Fruit fly (Drosophila melanogaster) whole organism, prepupa: ENCODE results near the gene Syt12.

Experiments
- Blimp-1 ChIP-seq: fragments of 200-800 bp; sonication (Bioruptor generic); optimal IDR thresholded peaks from 3 replicates; lab custom pipeline; 2017; ENCODE audit warnings: missing biosample characterization, missing genetic modification characterization, mild to moderate bottlenecking, moderate library complexity, missing genetic modification reagents
- CG10631 ChIP-seq: fragments of 200-800 bp; sonication (Bioruptor generic); optimal IDR thresholded peaks from 2 replicates; lab custom pipeline; 2016; ENCODE audit warnings: missing biosample characterization, missing genetic modification characterization
- CG10669 ChIP-seq: fragments of 200-800 bp; sonication (Bioruptor generic); optimal IDR thresholded peaks from 3 replicates; lab custom pipeline; 2018; ENCODE audit warnings: missing biosample characterization, mild to moderate bottlenecking, missing genetic modification characterization, moderate library complexity
- CG11294 ChIP-seq: fragments of 200-800 bp; sonication (Bioruptor generic); IDR thresholded peaks from 2 replicates; pipeline ENCODE4 v1.3.6; 2022; ENCODE audit warnings: missing biosample characterization, missing genetic modification characterization
- CG11762 ChIP-seq: fragments of 200-800 bp; sonication (Bioruptor generic); optimal IDR thresholded peaks from 3 replicates; lab custom pipeline; 2016; ENCODE audit warnings: missing biosample characterization, missing genetic modification characterization; ENCODE audit not compliant: insufficient read depth
- CG11902 ChIP-seq: fragments of 200-800 bp; sonication (Bioruptor generic); optimal IDR thresholded peaks from 3 replicates; lab custom pipeline; 2016; ENCODE audit warnings: missing biosample characterization, missing genetic modification characterization
- CG1621 ChIP-seq: fragments of 200-800 bp; sonication (Bioruptor generic); optimal IDR thresholded peaks from 3 replicates; lab custom pipeline; 2018; ENCODE audit warnings: missing biosample characterization, mild to moderate bottlenecking, missing genetic modification characterization
- CG31627 ChIP-seq: fragments of 200-800 bp; sonication (Bioruptor generic); optimal IDR thresholded peaks from 3 replicates; lab custom pipeline; 2016; ENCODE audit warnings: missing biosample characterization, missing genetic modification characterization
- CG34406 ChIP-seq: fragments of 200-800 bp; sonication (Bioruptor generic); optimal IDR thresholded peaks from 3 replicates; lab custom pipeline; 2016; ENCODE audit warnings: missing biosample characterization, missing genetic modification characterization
- CG3919 ChIP-seq: fragments of 200-800 bp; sonication (Bioruptor generic); optimal IDR thresholded peaks from 3 replicates; lab custom pipeline; 2016; ENCODE audit warnings: missing biosample characterization, missing genetic modification characterization
- CG4318 ChIP-seq: fragments of 200-800 bp; sonication (Bioruptor generic); optimal IDR thresholded peaks from 3 replicates; lab custom pipeline; 2017; ENCODE audit warnings: missing biosample characterization, mild to moderate bottlenecking, missing genetic modification characterization
- CG6163 ChIP-seq: fragments of 200-800 bp; sonication (Bioruptor generic); IDR thresholded peaks from 3 replicates; pipeline ENCODE4 v1.3.6; 2022; ENCODE audit warnings: missing biosample characterization, missing genetic modification characterization
- CG6276 ChIP-seq: fragments of 200-800 bp; sonication (Bioruptor generic); optimal IDR thresholded peaks from 2 replicates; lab custom pipeline; 2017; ENCODE audit warnings: missing biosample characterization, mild to moderate bottlenecking, missing genetic modification characterization
- CG6792 ChIP-seq: fragments of 200-800 bp; sonication (Bioruptor generic); optimal IDR thresholded peaks from 3 replicates; lab custom pipeline; 2016; ENCODE audit warnings: missing biosample characterization, missing genetic modification characterization
- CG6808 ChIP-seq: fragments of 200-800 bp; sonication (Bioruptor generic); optimal IDR thresholded peaks from 3 replicates; lab custom pipeline; 2017; ENCODE audit warnings: missing biosample characterization, missing genetic modification characterization, mild to moderate bottlenecking, moderate library complexity, missing genetic modification reagents
- CG6854 ChIP-seq: fragments of 200-800 bp; sonication (Bioruptor generic); optimal IDR thresholded peaks from 2 replicates; lab custom pipeline; 2017; ENCODE audit warnings: missing biosample characterization, mild to moderate bottlenecking, missing genetic modification characterization
- CG7368 ChIP-seq: fragments of 200-800 bp; sonication (Bioruptor generic); optimal IDR thresholded peaks from 3 replicates; lab custom pipeline; 2016; ENCODE audit warnings: missing biosample characterization, missing genetic modification characterization
- CG8119 ChIP-seq: fragments of 200-800 bp; sonication (Bioruptor generic); IDR thresholded peaks from 3 replicates; pipeline ENCODE4 v1.3.6; 2022; ENCODE audit warnings: missing biosample characterization, missing genetic modification characterization
- CG8319 ChIP-seq: fragments of 200-800 bp; sonication (Bioruptor generic); optimal IDR thresholded peaks from 3 replicates; lab custom pipeline; 2016; ENCODE audit warnings: missing biosample characterization, missing genetic modification characterization
- CG8632 ChIP-seq: fragments of 200-800 bp; sonication (Bioruptor generic); optimal IDR thresholded peaks from 3 replicates; lab custom pipeline; 2016; ENCODE audit warnings: missing biosample characterization, missing genetic modification characterization
- CG9139 ChIP-seq: fragments of 200-800 bp; sonication (Bioruptor generic); optimal IDR thresholded peaks from 3 replicates; lab custom pipeline; 2017; ENCODE audit warnings: missing biosample characterization, mild to moderate bottlenecking, missing genetic modification characterization
- Eip75B ChIP-seq: fragments of 200-800 bp; sonication (Bioruptor generic); optimal IDR thresholded peaks from 3 replicates; lab custom pipeline; 2016; ENCODE audit warnings: missing biosample characterization, missing genetic modification characterization
- Eip78C ChIP-seq: fragments of 200-800 bp; sonication (Bioruptor generic); peaks from one replicate; lab custom pipeline; 2016; ENCODE audit warnings: missing biosample characterization, missing genetic modification characterization
- Eip93F ChIP-seq: fragments of 200-800 bp; sonication (Bioruptor generic); optimal IDR thresholded peaks from 2 replicates; lab custom pipeline; 2016; ENCODE audit warnings: missing biosample characterization, mild to moderate bottlenecking, missing genetic modification characterization
- Ets21C ChIP-seq: fragments of 200-800 bp; sonication (Bioruptor generic); optimal IDR thresholded peaks from 3 replicates; lab custom pipeline; 2016; ENCODE audit warnings: missing biosample characterization, missing genetic modification characterization
- Ets96B ChIP-seq: fragments of 200-800 bp; optimal IDR thresholded peaks from 2 replicates; lab custom pipeline; 2019; ENCODE audit warnings: missing biosample characterization, mild to moderate bottlenecking, missing genetic modification characterization, moderate library complexity
- Gug ChIP-seq: fragments of 200-800 bp; sonication (Bioruptor generic); IDR thresholded peaks from 2 replicates; pipeline ENCODE4 v1.3.6; 2022; ENCODE audit warnings: missing biosample characterization, missing genetic modification characterization
- Hr38 ChIP-seq: sonication (Bioruptor generic); optimal IDR thresholded peaks from 2 replicates; lab custom pipeline; 2016; ENCODE audit warnings: missing biosample characterization, missing genetic modification characterization
- Hr39 ChIP-seq: fragments of 200-800 bp; sonication (Bioruptor generic); optimal IDR thresholded peaks from 2 replicates; lab custom pipeline; 2016; ENCODE audit warnings: missing biosample characterization, missing genetic modification characterization
- Hr4 ChIP-seq: fragments of 200-800 bp; sonication (Bioruptor generic); optimal IDR thresholded peaks from 3 replicates; lab custom pipeline; 2016; ENCODE audit warnings: missing biosample characterization, missing genetic modification characterization
- Met ChIP-seq: fragments of 200-800 bp; sonication (Bioruptor generic); optimal IDR thresholded peaks from 3 replicates; lab custom pipeline; 2016; ENCODE audit warnings: missing biosample characterization, missing genetic modification characterization
- OdsH ChIP-seq: fragments of 200-800 bp; sonication (Bioruptor generic); optimal IDR thresholded peaks from 3 replicates; lab custom pipeline; 2016; ENCODE audit warnings: missing biosample characterization, missing genetic modification characterization
- Smox ChIP-seq: fragments of 200-800 bp; sonication (Bioruptor generic); optimal IDR thresholded peaks from 3 replicates; lab custom pipeline; 2016; ENCODE audit warnings: missing biosample characterization, missing genetic modification characterization
- Sox102F ChIP-seq: fragments of 200-800 bp; sonication (Bioruptor generic); optimal IDR thresholded peaks from 2 replicates; lab custom pipeline; 2016; ENCODE audit warnings: missing biosample characterization, mild to moderate bottlenecking, missing genetic modification characterization
- Sox14 ChIP-seq: fragments of 200-800 bp; sonication (Bioruptor generic); optimal IDR thresholded peaks from 3 replicates; lab custom pipeline; 2016; ENCODE audit warnings: missing biosample characterization, missing genetic modification characterization
- achi ChIP-seq: fragments of 200-800 bp; sonication (Bioruptor generic); optimal IDR thresholded peaks from 3 replicates; lab custom pipeline; 2016; ENCODE audit warnings: missing biosample characterization, missing genetic modification characterization
- cyc ChIP-seq: fragments of 200-800 bp; sonication (Bioruptor generic); optimal IDR thresholded peaks from 3 replicates; lab custom pipeline; 2016; ENCODE audit warnings: missing biosample characterization, missing genetic modification characterization
- dac ChIP-seq: fragments of 200-800 bp; sonication (Bioruptor generic); optimal IDR thresholded peaks from 2 replicates; lab custom pipeline; 2017; ENCODE audit warnings: missing biosample characterization, mild to moderate bottlenecking, missing genetic modification characterization
- dsx ChIP-seq: fragments of 200-800 bp; optimal IDR thresholded peaks from 3 replicates; lab custom pipeline; 2019; ENCODE audit warnings: missing biosample characterization, mild to moderate bottlenecking, missing genetic modification characterization, moderate library complexity; ENCODE audit not compliant: poor library complexity, severe bottlenecking
- esn ChIP-seq: fragments of 200-800 bp; sonication (Bioruptor generic); optimal IDR thresholded peaks from 2 replicates; lab custom pipeline; 2016; ENCODE audit warnings: missing biosample characterization, mild to moderate bottlenecking, missing genetic modification characterization, moderate library complexity
- fd59A ChIP-seq: fragments of 200-800 bp; sonication (Bioruptor generic); optimal IDR thresholded peaks from 2 replicates; lab custom pipeline; 2017; ENCODE audit warnings: missing biosample characterization, mild to moderate bottlenecking, missing genetic modification characterization, missing genetic modification reagents
- fd85E ChIP-seq: fragments of 200-800 bp; sonication (Bioruptor generic); optimal IDR thresholded peaks from 3 replicates; lab custom pipeline; 2016; ENCODE audit warnings: missing biosample characterization, missing genetic modification characterization
- fkh ChIP-seq: fragments of 200-800 bp; sonication (Bioruptor generic); optimal IDR thresholded peaks from 3 replicates; lab custom pipeline; 2017; ENCODE audit warnings: missing biosample characterization, mild to moderate bottlenecking, missing genetic modification characterization, moderate library complexity
- lz ChIP-seq: fragments of 200-800 bp; sonication (Bioruptor generic); optimal IDR thresholded peaks from 3 replicates; lab custom pipeline; 2016; ENCODE audit warnings: missing biosample characterization, missing genetic modification characterization
- pdm3 ChIP-seq: fragments of 200-800 bp; sonication (Bioruptor generic); optimal IDR thresholded peaks from 3 replicates; lab custom pipeline; 2016; ENCODE audit warnings: missing biosample characterization, missing genetic modification characterization
- salr ChIP-seq, 2 experiments: fragments of 200-800 bp; sonication (Bioruptor generic); optimal IDR thresholded peaks; 3 replicates each; lab custom pipeline; 2016 to 2018; ENCODE audit warnings: missing biosample characterization in 2 of 2, missing genetic modification characterization in 2 of 2, mild to moderate bottlenecking in 1 of 2
- spab ChIP-seq: fragments of 200-800 bp; sonication (Bioruptor generic); optimal IDR thresholded peaks from 2 replicates; lab custom pipeline; 2017; ENCODE audit warnings: missing biosample characterization, mild to moderate bottlenecking, missing genetic modification characterization, missing genetic modification reagents
- ss ChIP-seq, 2 experiments: fragments of 200-800 bp; sonication (Bioruptor generic); optimal IDR thresholded peaks; 2 replicates in 1 of 2; 3 replicates in 1 of 2; lab custom pipeline; 2017 to 2018; ENCODE audit warnings: mild to moderate bottlenecking in 2 of 2, missing biosample characterization in 2 of 2, missing genetic modification characterization in 2 of 2, moderate library complexity in 1 of 2
- svp ChIP-seq: fragments of 200-800 bp; sonication (Bioruptor generic); peaks from one replicate; lab custom pipeline; 2016; ENCODE audit warnings: missing biosample characterization, missing genetic modification characterization
- vri ChIP-seq: fragments of 200-800 bp; sonication (Bioruptor generic); optimal IDR thresholded peaks from 3 replicates; lab custom pipeline; 2016; ENCODE audit warnings: missing biosample characterization, mild to moderate bottlenecking, missing genetic modification characterization

Gene Syt12

dm6 chrX:13403962-13404830, 45.1 kb downstream of the Syt12 start, which contains the start of gene GstT4:
Gene GstT4, plus strand, starts transcription at chrX:13404749.
- peak; percentile 61 for TF ChIP-seq CG31627
- TF ChIP-seq Gug (GFP tag; lab: Robert Waterston, UW): peak; percentile 96
- peak; percentile 93 for TF ChIP-seq Eip78C (GFP tag; lab: Kevin White, UChicago)
- peak; percentile 61 for TF ChIP-seq fd59A (GFP tag; lab: Kevin White, UChicago)
- peak; percentile 86 for TF ChIP-seq OdsH
- TF ChIP-seq Sox102F: peak; percentile 85
- TF ChIP-seq CG3919: peak; percentile 92
- TF ChIP-seq fkh: peak; percentile 80
- peak; percentile 95 for TF ChIP-seq CG7368 (GFP tag; lab: Kevin White, UChicago)
- TF ChIP-seq lz: peak; percentile 81
- TF ChIP-seq Sox14 (GFP tag; lab: Kevin White, UChicago): peak; percentile 93
- TF ChIP-seq CG8319: peak; percentile 78
- TF ChIP-seq CG10631 (GFP tag; lab: Kevin White, UChicago): peak; percentile 96
- peak; percentile 94 for TF ChIP-seq CG6808 (GFP tag; lab: Kevin White, UChicago)
- peak; percentile 75 for TF ChIP-seq CG6854 (GFP tag; lab: Kevin White, UChicago)
- peak; percentile 89 for TF ChIP-seq pdm3 (GFP tag; lab: Kevin White, UChicago)
- TF ChIP-seq CG10669 (GFP tag; lab: Kevin White, UChicago): peak; percentile 69
- peak; percentile 85 for TF ChIP-seq esn
- peak; percentile 89 for TF ChIP-seq spab
- peak; percentile 99 for TF ChIP-seq CG6163 (GFP tag; lab: Robert Waterston, UW)
- TF ChIP-seq CG6276: peak; percentile 90
- TF ChIP-seq CG9139 (GFP tag; lab: Kevin White, UChicago): peak; percentile 97
- peak; percentile 69 for TF ChIP-seq Hr4
- TF ChIP-seq ss (GFP tag; optimal IDR thresholded peaks at IDR 0.05; lab: Kevin White, UChicago): peak; percentile 96 to 98
- peak; percentile 16 for TF ChIP-seq CG4318 (GFP tag; lab: Kevin White, UChicago)
- peak; percentile 70 for TF ChIP-seq Met (GFP tag; lab: Kevin White, UChicago)
- TF ChIP-seq achi (GFP tag; lab: Kevin White, UChicago): peak; percentile 92
- peak; percentile 89 for TF ChIP-seq Ets96B
- TF ChIP-seq fd85E (GFP tag; lab: Kevin White, UChicago): peak; percentile 86
- TF ChIP-seq CG11762 (GFP tag; lab: Kevin White, UChicago): peak; percentile 91
- peak; percentile 94 for TF ChIP-seq Eip75B
- TF ChIP-seq Ets21C (GFP tag; lab: Kevin White, UChicago): peak; percentile 59
- TF ChIP-seq Smox: peak; percentile 82
- peak; percentile 25 for TF ChIP-seq CG11902 (GFP tag; lab: Kevin White, UChicago)
- TF ChIP-seq CG8632 (GFP tag; lab: Kevin White, UChicago): peak; percentile 90
- peak; percentile 91 for TF ChIP-seq CG34406
- TF ChIP-seq CG1621 (tag; lab: Kevin White, UChicago): peak; percentile 91
- TF ChIP-seq vri (GFP tag; lab: Kevin White, UChicago): peak; percentile 96
- peak; percentile 94 for TF ChIP-seq CG6792 (GFP tag; lab: Kevin White, UChicago)
- peak; percentile 42 for TF ChIP-seq Hr39
- peak; percentile 96 for TF ChIP-seq svp (GFP tag; lab: Kevin White, UChicago)
- peak; percentile 64 for TF ChIP-seq Eip93F (GFP tag; lab: Kevin White, UChicago)
- TF ChIP-seq Blimp-1 (GFP tag; lab: Kevin White, UChicago): peak; percentile 16
- peak; percentile 69 for TF ChIP-seq dac (GFP tag; lab: Kevin White, UChicago)
- TF ChIP-seq Hr38: peak; percentile 66
- peak; percentile 98 for TF ChIP-seq CG8119 (GFP tag; lab: Robert Waterston, UW)
- TF ChIP-seq cyc (GFP tag; lab: Kevin White, UChicago): peak; percentile 80
- peak; percentile 82 for TF ChIP-seq CG11294 (GFP tag; lab: Robert Waterston, UW)
- peak; percentile 95 for TF ChIP-seq dsx
- TF ChIP-seq salr (GFP tag; optimal IDR thresholded peaks at IDR 0.05; lab: Kevin White, UChicago): peak; percentile 64 to 94
